Worm (Caenorhabditis elegans) whole organism, L4/young adult: ENCODE results near the gene F43H9.4.

Experiments used
- dao-5 ChIP-seq: sonication (generic microtip); optimal IDR thresholded peaks from 2 replicates; lab custom pipeline; 2016; ENCODE audit warnings: missing genotype, missing genetic modification characterization, moderate library complexity, missing compliant biosample characterization
- him-1 ChIP-seq: sonication (generic microtip); optimal IDR thresholded peaks from 2 replicates; lab custom pipeline; 2016; ENCODE audit warnings: missing genotype, missing genetic modification reagents, missing genetic modification characterization, missing compliant biosample characterization

DNA sequence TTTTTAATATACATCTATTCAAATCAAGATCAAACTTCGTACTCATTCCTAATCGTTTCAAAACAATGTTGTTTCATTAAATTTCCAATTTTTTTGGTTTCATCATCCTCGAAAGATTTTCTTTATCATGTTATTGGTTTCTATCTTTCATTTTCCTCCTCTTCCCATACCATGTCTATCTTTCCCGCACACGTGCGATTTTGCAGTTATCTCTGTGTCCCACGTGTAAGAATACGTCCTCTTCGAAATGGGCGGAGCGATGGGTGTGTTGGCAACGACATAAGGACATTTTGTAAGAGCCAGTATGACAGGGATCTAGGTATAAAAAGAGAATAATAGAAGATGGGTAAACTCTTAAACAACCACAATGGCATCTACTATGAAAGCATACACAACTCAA is at the start of gene F43H9.4:
- TF ChIP-seq him-1 (tag; lab: Kevin White, UChicago) (no peak), dao-5 (tag; lab: Kevin White, UChicago) (no peak)
